Fruit fly (Drosophila melanogaster) whole organism: ENCODE data around the gene mon2.

Source experiments
- CG8478 ChIP-seq: fragments of >200 bp; optimal IDR thresholded peaks from 2 replicates; lab custom pipeline; 2018; ENCODE audit warnings: inconsistent platforms
- Dll ChIP-seq: fragments of >200 bp; optimal IDR thresholded peaks from 2 replicates; lab custom pipeline; 2017
- EcR ChIP-seq, 2 experiments: fragments of >200 bp; optimal IDR thresholded peaks; 2 replicates each; lab custom pipeline; 2017; ENCODE audit warnings: missing biosample characterization in 2 of 2, missing genetic modification characterization in 2 of 2, missing genetic modification reagents in 2 of 2
- pan ChIP-seq: fragments of >200 bp; optimal IDR thresholded peaks from 2 replicates; lab custom pipeline; 2017
- psq ChIP-seq: fragments of >200 bp; optimal IDR thresholded peaks from 2 replicates; lab custom pipeline; 2017
- usp ChIP-seq: fragments of >200 bp; optimal IDR thresholded peaks from 2 replicates; lab custom pipeline; 2017; ENCODE audit warnings: missing biosample characterization, missing genetic modification characterization, mixed read lengths

The mon2 gene

dm6 chr2L:8126849-8127602 is 3.2 kb upstream of the mon2 start, which contains the start of the genes CG12375 and CG8668:
Gene CG12375, minus strand, starts transcription at chr2L:8126890.
Gene CG8668, plus strand, starts transcription at chr2L:8127001.
- TF ChIP-seq usp (GFP tag; lab: Kevin White, UChicago) = no peak
- no peak for TF ChIP-seq Dll (lab: Kevin White, UChicago)
- TF ChIP-seq CG8478 (lab: Kevin White, UChicago) = no peak
- TF ChIP-seq psq (lab: Kevin White, UChicago) = no peak

DNA sequence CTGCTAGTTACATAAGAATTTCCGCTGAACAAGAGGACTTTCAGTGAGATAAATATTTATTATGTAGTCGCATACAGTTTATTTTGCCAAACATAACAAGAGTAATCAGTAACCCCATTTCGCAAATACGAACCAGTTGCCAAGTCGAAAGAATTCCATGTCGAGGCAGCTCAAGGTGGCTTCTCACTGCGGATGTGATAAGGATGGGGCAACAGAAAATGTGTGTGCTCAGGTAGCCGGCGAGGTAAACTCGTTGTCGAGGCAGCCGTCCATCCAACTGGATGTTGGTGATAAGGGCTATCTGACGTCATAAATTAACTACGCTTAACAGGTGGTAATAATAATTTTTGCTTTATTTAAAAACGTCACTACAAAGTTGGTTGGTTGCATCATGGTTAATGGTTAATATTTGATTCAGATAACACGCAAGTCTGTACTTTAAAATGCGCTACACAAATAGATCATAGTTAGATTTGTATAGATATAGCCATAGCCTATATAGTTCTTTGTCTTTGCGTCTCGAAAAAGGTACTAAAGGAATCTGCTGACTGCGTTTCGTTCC is 7.1 kb downstream of the mon2 start:
- TF ChIP-seq psq (lab: Kevin White, UChicago) = no peak
- no peak for TF ChIP-seq CG8478 (lab: Kevin White, UChicago)
- TF ChIP-seq pan (lab: Kevin White, UChicago) = no peak
- TF ChIP-seq EcR (GFP tag; optimal IDR thresholded peaks at IDR 0.05; lab: Kevin White, UChicago) = no peak
- no peak for TF ChIP-seq Dll (lab: Kevin White, UChicago)
- TF ChIP-seq usp (GFP tag; lab: Kevin White, UChicago) = no peak

dm6 chr2L:8110549-8111438 is 13.0 kb downstream of the mon2 start:
- TF ChIP-seq psq (lab: Kevin White, UChicago) (no peak), Dll (lab: Kevin White, UChicago) (no peak), pan (lab: Kevin White, UChicago) (no peak), EcR (GFP tag; optimal IDR thresholded peaks at IDR 0.05; lab: Kevin White, UChicago) (no peak), CG8478 (lab: Kevin White, UChicago) (no peak)

- no peak for TF ChIP-seq psq (lab: Kevin White, UChicago)
- no peak for TF ChIP-seq CG8478 (lab: Kevin White, UChicago)
- TF ChIP-seq pan (lab: Kevin White, UChicago) = no peak
- TF ChIP-seq EcR (GFP tag; optimal IDR thresholded peaks at IDR 0.05; lab: Kevin White, UChicago) = no peak
- no peak for TF ChIP-seq usp (GFP tag; lab: Kevin White, UChicago)
- TF ChIP-seq Dll (lab: Kevin White, UChicago) = no peak
Measured at dm6 chr2L:8104706-8105105, 19.1 kb downstream of the mon2 start.

DNA sequence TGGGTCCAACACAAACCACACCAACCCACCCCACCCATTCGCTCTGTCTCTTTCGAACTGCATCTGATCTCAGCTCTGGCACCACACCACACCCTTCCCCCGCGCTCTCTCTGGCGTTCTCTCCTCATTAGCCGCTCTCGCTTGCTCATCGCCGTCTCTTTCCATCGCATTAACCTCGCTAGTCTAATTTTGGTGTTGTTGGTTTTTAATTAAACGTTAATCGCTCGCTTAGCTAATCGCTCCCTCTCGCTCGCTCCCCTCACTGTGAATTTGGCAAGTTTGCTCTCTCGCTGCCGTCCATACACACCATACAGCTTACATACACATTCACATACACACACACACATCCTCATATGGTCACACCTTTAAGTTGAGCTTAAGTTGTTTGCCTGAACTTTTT is 19.7 kb downstream of the mon2 start:
- TF ChIP-seq Dll (lab: Kevin White, UChicago) = no peak
- peak; percentile 49 for TF ChIP-seq CG8478 (lab: Kevin White, UChicago)

DNA sequence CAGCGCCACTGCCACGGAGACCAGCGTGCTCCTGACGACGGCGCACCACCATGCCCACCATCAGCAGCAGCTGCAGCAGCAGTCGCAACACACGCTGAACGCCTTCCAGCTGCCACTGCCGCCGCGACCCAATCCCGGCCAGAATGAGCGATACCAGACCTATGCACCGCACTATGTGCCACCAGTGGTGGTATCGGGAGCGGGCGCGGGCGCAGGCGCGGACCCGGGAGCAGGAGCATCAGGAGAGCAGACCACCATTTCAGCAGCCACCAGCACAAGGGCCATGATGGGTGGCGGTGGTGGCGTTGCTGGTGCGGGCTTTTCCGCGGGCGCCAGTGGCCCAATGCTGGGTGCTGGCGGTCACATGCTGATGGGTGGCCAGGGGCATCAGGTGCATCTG is 20.7 kb downstream of the mon2 start:
- TF ChIP-seq pan (lab: Kevin White, UChicago) (peak; percentile 46), CG8478 (lab: Kevin White, UChicago) (no peak)

- TF ChIP-seq usp (GFP tag; lab: Kevin White, UChicago) (no peak), psq (lab: Kevin White, UChicago) (no peak), CG8478 (lab: Kevin White, UChicago) (no peak), EcR (GFP tag; optimal IDR thresholded peaks at IDR 0.05; lab: Kevin White, UChicago) (no peak), pan (lab: Kevin White, UChicago) (no peak), Dll (lab: Kevin White, UChicago) (no peak)
Measured at dm6 chr2L:8100489-8101352, 23.1 kb downstream of the mon2 start.

DNA sequence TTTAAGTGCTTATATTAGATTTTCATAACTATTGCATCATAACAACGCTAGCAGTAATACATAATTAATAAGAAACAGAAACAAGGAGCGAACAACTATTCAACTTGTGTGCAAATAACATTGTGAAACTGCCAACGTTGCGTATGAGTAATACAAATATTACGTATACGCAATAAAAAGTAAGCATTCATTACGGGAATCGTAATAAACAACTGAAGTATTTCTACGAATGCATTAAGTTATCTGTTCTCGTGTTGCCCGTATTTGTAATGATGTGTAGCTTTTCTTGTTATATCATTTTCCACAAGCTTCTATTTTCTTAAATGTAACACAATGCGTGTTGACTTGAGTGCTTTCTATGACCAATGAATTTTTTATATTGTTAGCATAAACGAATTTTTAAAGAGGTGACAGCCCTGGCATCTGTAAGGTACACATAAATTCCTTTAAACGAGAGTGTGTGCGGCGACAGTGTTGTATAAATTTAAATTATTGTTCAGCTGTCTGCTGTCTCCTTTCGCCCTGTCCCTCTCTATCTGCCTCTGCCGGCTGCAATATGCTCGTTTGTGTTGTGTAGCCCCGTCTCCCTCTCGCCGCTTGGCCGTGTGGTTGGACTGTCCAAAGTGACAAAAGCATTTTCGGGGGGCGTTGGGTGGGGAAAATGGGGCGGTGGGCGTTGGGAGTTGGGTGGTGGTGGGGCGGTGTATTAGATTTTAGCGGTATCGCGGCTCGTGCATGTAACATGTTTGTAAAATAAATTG is 24.0 kb downstream of the mon2 start:
- TF ChIP-seq EcR (GFP tag; optimal IDR thresholded peaks at IDR 0.05; lab: Kevin White, UChicago) (no peak), psq (lab: Kevin White, UChicago) (no peak), Dll (lab: Kevin White, UChicago) (no peak), pan (lab: Kevin White, UChicago) (no peak), CG8478 (lab: Kevin White, UChicago) (peak; percentile 23), usp (GFP tag; lab: Kevin White, UChicago) (no peak)

DNA sequence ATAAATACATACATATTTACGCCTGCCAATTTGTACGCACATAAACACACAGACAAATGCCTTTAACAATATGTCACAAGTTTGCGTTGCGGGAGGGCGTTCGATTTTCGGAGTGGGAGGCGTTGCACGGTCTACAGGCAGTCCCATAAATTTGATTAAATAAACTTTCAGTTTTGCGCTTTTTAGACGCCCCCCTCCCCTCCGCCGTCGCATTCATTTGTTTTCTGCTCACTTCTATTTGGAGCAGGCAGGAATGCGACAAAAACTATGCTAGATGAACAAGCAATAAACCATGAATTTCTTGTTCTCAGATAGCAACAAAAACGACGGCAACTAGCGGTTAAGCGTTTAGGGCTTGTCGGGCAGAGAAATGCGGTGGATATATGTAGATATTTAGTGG is 24.8 kb downstream of the mon2 start:
- TF ChIP-seq psq (lab: Kevin White, UChicago) (no peak), pan (lab: Kevin White, UChicago) (no peak), EcR (GFP tag; optimal IDR thresholded peaks at IDR 0.05; lab: Kevin White, UChicago) (no peak), usp (GFP tag; lab: Kevin White, UChicago) (no peak), Dll (lab: Kevin White, UChicago) (no peak), CG8478 (lab: Kevin White, UChicago) (no peak)
